Fruit fly (Drosophila melanogaster): Measurements from ENCODE around the gene nej.

Gene nej

dm6 chrX:9666465-9666864 is 20.4 kb downstream of the nej start:
- TF ChIP-seq fd96Ca (GFP tag; IDR thresholded peaks at IDR 0.05) = no peak
- TF ChIP-seq gl (tag; optimal IDR thresholded peaks at IDR 0.05) = no peak
- peak; percentile 15 for TF ChIP-seq CG8159 (tag; optimal IDR thresholded peaks at IDR 0.05)
- no peak for TF ChIP-seq Pif1A (GFP tag; optimal IDR thresholded peaks at IDR 0.05)
- TF ChIP-seq EcR (GFP tag; optimal IDR thresholded peaks at IDR 0.05) = no peak
- TF ChIP-seq Snoo (tag; optimal IDR thresholded peaks at IDR 0.05) = no peak
- TF ChIP-seq CG34367 (tag; optimal IDR thresholded peaks at IDR 0.05) = no peak
- TF ChIP-seq CG12605 (GFP tag; IDR thresholded peaks at IDR 0.05) = no peak
- TF ChIP-seq CG4496 (GFP tag; IDR thresholded peaks at IDR 0.05) = peak; percentile 37; the same call in 1 of the 3 replicates
- no peak for TF ChIP-seq CG9948 (tag; optimal IDR thresholded peaks at IDR 0.05)
- TF ChIP-seq CG14655 (GFP tag; optimal IDR thresholded peaks at IDR 0.05) = no peak
- no peak for TF ChIP-seq CG13204 (GFP tag; optimal IDR thresholded peaks at IDR 0.05)
- TF ChIP-seq CG15710 (tag; optimal IDR thresholded peaks at IDR 0.05) = no peak

DNA sequence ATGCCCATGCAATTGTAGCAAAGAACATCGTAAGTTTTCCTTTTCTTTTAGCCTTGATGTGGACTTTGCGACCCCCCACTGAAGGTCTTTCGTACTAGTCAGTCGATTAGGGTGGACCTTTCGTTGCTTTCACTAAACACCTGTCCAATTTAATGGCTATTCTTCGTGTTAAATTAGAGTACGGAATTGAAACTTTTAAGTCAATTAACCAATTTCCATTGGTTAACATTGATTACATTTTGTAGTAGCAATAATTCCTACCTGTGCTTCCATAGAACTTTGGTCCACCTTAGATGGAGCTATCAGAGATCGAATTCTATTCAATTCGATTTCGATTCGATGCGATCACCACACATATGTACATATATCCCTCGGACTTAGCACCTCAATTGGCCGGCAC is 22.4 kb downstream of the nej start:
- TF ChIP-seq CG4496 (GFP tag; IDR thresholded peaks at IDR 0.05) (0 out of 3 replicates have a peak, but pooled peaks have one; percentile 13), CG32121 (GFP tag; IDR thresholded peaks at IDR 0.05) (no peak), CG14655 (GFP tag; optimal IDR thresholded peaks at IDR 0.05) (no peak), gl (tag; optimal IDR thresholded peaks at IDR 0.05) (no peak), Snoo (tag; optimal IDR thresholded peaks at IDR 0.05) (no peak), CG13204 (GFP tag; optimal IDR thresholded peaks at IDR 0.05) (no peak), CG8159 (tag; optimal IDR thresholded peaks at IDR 0.05) (peak; percentile 81), Pif1A (GFP tag; optimal IDR thresholded peaks at IDR 0.05) (no peak), CG9948 (tag; optimal IDR thresholded peaks at IDR 0.05) (peak; percentile 4), CG8301 (tag; optimal IDR thresholded peaks at IDR 0.05) (no peak), CG17806 (tag; optimal IDR thresholded peaks at IDR 0.05) (peak; percentile 6), CG15710 (tag; optimal IDR thresholded peaks at IDR 0.05) (peak; percentile 25), rn (GFP tag; IDR thresholded peaks at IDR 0.05) (no peak), Ets98B (GFP tag; IDR thresholded peaks at IDR 0.05) (no peak), EcR (GFP tag; optimal IDR thresholded peaks at IDR 0.05) (no peak), CG12605 (GFP tag; IDR thresholded peaks at IDR 0.05) (no peak), CG10348 (GFP tag; IDR thresholded peaks at IDR 0.05) (no peak), Pif1B (GFP tag; optimal IDR thresholded peaks at IDR 0.05) (no peak), fd96Ca (GFP tag; IDR thresholded peaks at IDR 0.05) (no peak)

dm6 chrX:9663666-9664065 is 23.2 kb downstream of the nej start:
- TF ChIP-seq Pif1B (GFP tag; optimal IDR thresholded peaks at IDR 0.05) (no peak), Pif1A (GFP tag; optimal IDR thresholded peaks at IDR 0.05) (no peak), gl (tag; optimal IDR thresholded peaks at IDR 0.05) (no peak), CG8301 (tag; optimal IDR thresholded peaks at IDR 0.05) (no peak), CG9948 (tag; optimal IDR thresholded peaks at IDR 0.05) (no peak), rn (GFP tag; IDR thresholded peaks at IDR 0.05) (no peak), CG32121 (GFP tag; IDR thresholded peaks at IDR 0.05) (no peak), CG12605 (GFP tag; IDR thresholded peaks at IDR 0.05) (no peak), CG14655 (GFP tag; optimal IDR thresholded peaks at IDR 0.05) (no peak), Ets98B (GFP tag; IDR thresholded peaks at IDR 0.05) (no peak), Snoo (tag; optimal IDR thresholded peaks at IDR 0.05) (no peak), CG13204 (GFP tag; optimal IDR thresholded peaks at IDR 0.05) (no peak), CG4496 (GFP tag; IDR thresholded peaks at IDR 0.05) (no peak), CG34367 (tag; optimal IDR thresholded peaks at IDR 0.05) (no peak), CG10348 (GFP tag; IDR thresholded peaks at IDR 0.05) (no peak), EcR (GFP tag; optimal IDR thresholded peaks at IDR 0.05) (no peak), fd96Ca (GFP tag; IDR thresholded peaks at IDR 0.05) (no peak), CG15710 (tag; optimal IDR thresholded peaks at IDR 0.05) (no peak), CG17806 (tag; optimal IDR thresholded peaks at IDR 0.05) (no peak), CG8159 (tag; optimal IDR thresholded peaks at IDR 0.05) (no peak)

dm6 chrX:9662797-9663316 is 24.0 kb downstream of the nej start, which contains the start of gene CG3106:
Gene CG3106, minus strand, starts transcription at chrX:9662903.
- TF ChIP-seq CG4496 (GFP tag; IDR thresholded peaks at IDR 0.05) = no peak
- TF ChIP-seq CG10348 (GFP tag; IDR thresholded peaks at IDR 0.05) = no peak
- TF ChIP-seq Snoo (tag; optimal IDR thresholded peaks at IDR 0.05) = no peak
- no peak for TF ChIP-seq CG15710 (tag; optimal IDR thresholded peaks at IDR 0.05)
- no peak for TF ChIP-seq gl (tag; optimal IDR thresholded peaks at IDR 0.05)
- TF ChIP-seq CG14655 (GFP tag; optimal IDR thresholded peaks at IDR 0.05) = no peak
- no peak for TF ChIP-seq rn (GFP tag; IDR thresholded peaks at IDR 0.05)
- no peak for TF ChIP-seq Pif1A (GFP tag; optimal IDR thresholded peaks at IDR 0.05)
- no peak for TF ChIP-seq CG9948 (tag; optimal IDR thresholded peaks at IDR 0.05)
- no peak for TF ChIP-seq CG8159 (tag; optimal IDR thresholded peaks at IDR 0.05)
- TF ChIP-seq CG34367 (tag; optimal IDR thresholded peaks at IDR 0.05) = no peak
- TF ChIP-seq CG32121 (GFP tag; IDR thresholded peaks at IDR 0.05) = no peak
- no peak for TF ChIP-seq Ets98B (GFP tag; IDR thresholded peaks at IDR 0.05)
- TF ChIP-seq D1 (tag; optimal IDR thresholded peaks at IDR 0.05) = no peak
- no peak for TF ChIP-seq CG17806 (tag; optimal IDR thresholded peaks at IDR 0.05)
- TF ChIP-seq CG13204 (GFP tag; optimal IDR thresholded peaks at IDR 0.05) = no peak
- no peak for TF ChIP-seq fd96Ca (GFP tag; IDR thresholded peaks at IDR 0.05)
- TF ChIP-seq CG12605 (GFP tag; IDR thresholded peaks at IDR 0.05) = no peak
- no peak for TF ChIP-seq Pif1B (GFP tag; optimal IDR thresholded peaks at IDR 0.05)

DNA sequence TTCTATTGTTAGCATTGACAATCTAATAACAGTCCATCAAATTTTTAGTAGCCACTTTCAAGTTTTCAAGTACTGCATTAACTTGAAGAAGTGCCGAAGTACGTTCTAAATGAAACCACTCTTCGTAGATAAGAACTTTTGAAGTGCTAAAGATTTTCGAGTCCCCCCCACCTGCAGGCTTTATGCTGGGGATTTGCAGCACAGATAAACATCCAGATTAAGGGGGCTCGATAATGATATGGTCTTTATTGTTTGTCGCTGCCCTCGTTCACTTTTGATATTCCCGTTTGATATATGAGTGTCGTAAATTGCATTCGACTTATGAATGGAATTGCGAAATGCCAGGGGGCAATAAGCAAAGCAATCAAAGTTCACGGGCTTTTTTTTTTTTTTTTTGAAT is 25.4 kb downstream of the nej start:
- TF ChIP-seq CG14655 (GFP tag; optimal IDR thresholded peaks at IDR 0.05) (no peak), CG9948 (tag; optimal IDR thresholded peaks at IDR 0.05) (no peak), rn (GFP tag; IDR thresholded peaks at IDR 0.05) (no peak), Pif1A (GFP tag; optimal IDR thresholded peaks at IDR 0.05) (no peak), Pif1B (GFP tag; optimal IDR thresholded peaks at IDR 0.05) (no peak), CG10348 (GFP tag; IDR thresholded peaks at IDR 0.05) (no peak), D1 (tag; optimal IDR thresholded peaks at IDR 0.05) (no peak), Snoo (tag; optimal IDR thresholded peaks at IDR 0.05) (no peak), gl (tag; optimal IDR thresholded peaks at IDR 0.05) (no peak), CG8159 (tag; optimal IDR thresholded peaks at IDR 0.05) (no peak), CG12605 (GFP tag; IDR thresholded peaks at IDR 0.05) (no peak), CG32121 (GFP tag; IDR thresholded peaks at IDR 0.05) (no peak)
